Fruit fly (Drosophila melanogaster): ENCODE data around the gene Spp.

The Spp gene

DNA sequence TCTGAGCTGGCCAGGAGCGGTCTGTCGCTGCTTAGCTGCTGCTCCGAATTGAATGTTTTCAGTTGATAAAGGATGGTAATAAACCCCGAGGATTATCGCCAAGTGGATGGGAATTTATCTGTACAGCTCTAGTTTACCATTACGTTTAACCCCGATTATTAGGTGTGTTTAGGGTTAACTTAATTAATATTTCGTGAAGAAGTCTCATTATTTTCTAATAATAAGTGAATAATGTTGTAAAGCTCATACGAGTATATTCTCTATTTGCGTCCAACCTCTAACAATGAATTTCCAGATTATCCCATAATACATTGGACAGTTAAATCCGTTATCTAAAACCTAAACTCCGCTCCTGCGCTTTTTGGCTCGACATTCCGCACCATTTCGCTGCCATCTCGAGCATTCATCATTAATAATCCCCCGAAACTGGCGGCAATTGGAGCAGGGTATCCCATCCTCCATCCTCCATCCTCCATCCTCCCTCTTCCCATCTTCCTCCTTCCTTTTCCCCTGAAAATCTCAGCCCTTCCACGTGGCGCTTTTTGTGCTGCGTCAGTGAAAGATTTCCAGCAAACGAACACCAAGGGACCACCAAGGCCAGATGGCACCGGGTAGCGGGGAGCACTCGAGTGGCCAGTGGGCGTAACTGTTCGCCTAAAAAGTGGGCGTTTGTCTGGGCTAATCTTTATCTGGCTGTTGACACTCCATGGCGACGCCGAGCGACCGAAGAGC is 18.1 kb downstream of the Spp start:
- TF ChIP-seq achi (GFP tag; optimal IDR thresholded peaks at IDR 0.05) (no peak), CG3032 (tag; optimal IDR thresholded peaks at IDR 0.05) (peak; percentile 29), Met (GFP tag; optimal IDR thresholded peaks at IDR 0.05) (peak; percentile 53), Smox (GFP tag; optimal IDR thresholded peaks at IDR 0.05) (peak; percentile 2), dsx (GFP tag; optimal IDR thresholded peaks at IDR 0.05; ENCODE audit: poor library complexity, severe bottlenecking) (no peak), CG34406 (GFP tag; optimal IDR thresholded peaks at IDR 0.05) (no peak), cyc (GFP tag; optimal IDR thresholded peaks at IDR 0.05) (peak; percentile 34), CG8632 (GFP tag; optimal IDR thresholded peaks at IDR 0.05) (no peak), Hr39 (GFP tag; optimal IDR thresholded peaks at IDR 0.05) (peak; percentile 10), CG3919 (GFP tag; optimal IDR thresholded peaks at IDR 0.05) (no peak), Sox102F (GFP tag; optimal IDR thresholded peaks at IDR 0.05) (peak; percentile 27), CG6854 (GFP tag; optimal IDR thresholded peaks at IDR 0.05) (no peak), Eip78C (GFP tag) (peak; percentile 83), Ets21C (GFP tag; optimal IDR thresholded peaks at IDR 0.05) (peak; percentile 51), CG31627 (GFP tag; optimal IDR thresholded peaks at IDR 0.05) (peak; percentile 43), OdsH (GFP tag; optimal IDR thresholded peaks at IDR 0.05) (peak; percentile 17), CG10631 (GFP tag; optimal IDR thresholded peaks at IDR 0.05) (no peak), fd85E (GFP tag; optimal IDR thresholded peaks at IDR 0.05) (no peak), Hr4 (GFP tag; optimal IDR thresholded peaks at IDR 0.05) (no peak), CG6792 (GFP tag; optimal IDR thresholded peaks at IDR 0.05) (no peak), eg (GFP tag; IDR thresholded peaks at IDR 0.05) (no peak), dac (GFP tag; optimal IDR thresholded peaks at IDR 0.05) (no peak), topi (GFP tag; optimal IDR thresholded peaks at IDR 0.05) (peak; percentile 19), salr (GFP tag; optimal IDR thresholded peaks at IDR 0.05) (no peak), Gug (GFP tag; IDR thresholded peaks at IDR 0.05) (no peak), CG11902 (GFP tag; optimal IDR thresholded peaks at IDR 0.05) (peak; percentile 37), CG16779 (tag; optimal IDR thresholded peaks at IDR 0.05) (no peak), CG6276 (GFP tag; optimal IDR thresholded peaks at IDR 0.05) (no peak), Eip75B (GFP tag; optimal IDR thresholded peaks at IDR 0.05) (no peak), net (GFP tag; optimal IDR thresholded peaks at IDR 0.05) (no peak), pdm3 (GFP tag; optimal IDR thresholded peaks at IDR 0.05) (peak; percentile 18), acj6 (GFP tag; optimal IDR thresholded peaks at IDR 0.05) (peak; percentile 1), CG7368 (GFP tag; optimal IDR thresholded peaks at IDR 0.05) (no peak), CG11294 (GFP tag; IDR thresholded peaks at IDR 0.05) (no peak), CG6808 (GFP tag; optimal IDR thresholded peaks at IDR 0.05) (peak; percentile 40), Blimp-1 (GFP tag; optimal IDR thresholded peaks at IDR 0.05) (no peak), Hr38 (GFP tag; optimal IDR thresholded peaks at IDR 0.05) (no peak), Ets96B (tag; optimal IDR thresholded peaks at IDR 0.05) (no peak), CG9139 (GFP tag; optimal IDR thresholded peaks at IDR 0.05) (no peak), spab (GFP tag; optimal IDR thresholded peaks at IDR 0.05) (no peak), ss (GFP tag; optimal IDR thresholded peaks at IDR 0.05) (peak in 1 of 2 experiments; percentile 27), CG1621 (tag; optimal IDR thresholded peaks at IDR 0.05) (no peak), esn (GFP tag; optimal IDR thresholded peaks at IDR 0.05) (peak; percentile 53), fd59A (GFP tag; optimal IDR thresholded peaks at IDR 0.05) (peak; percentile 0), vri (GFP tag; optimal IDR thresholded peaks at IDR 0.05) (no peak), CG8119 (GFP tag; IDR thresholded peaks at IDR 0.05) (no peak), svp (GFP tag) (peak; percentile 73), CG6163 (GFP tag; IDR thresholded peaks at IDR 0.05) (no peak), lz (GFP tag; optimal IDR thresholded peaks at IDR 0.05) (peak; percentile 20), Sox14 (GFP tag; optimal IDR thresholded peaks at IDR 0.05) (no peak), CG8319 (GFP tag; optimal IDR thresholded peaks at IDR 0.05) (no peak), Lpt (GFP tag; optimal IDR thresholded peaks at IDR 0.05) (no peak)

All from whole organism, prepupa.